Fruit fly (Drosophila melanogaster) whole organism, embryonic: Measurements from ENCODE around the gene CG11893.

Experiments
- Adf1 ChIP-seq: fragments of 200-800 bp; sonication (Bioruptor generic); IDR thresholded peaks from 2 replicates; pipeline ENCODE4 v1.3.6; 2022; ENCODE audit warnings: missing biosample characterization, missing genetic modification characterization
- Atf-2 ChIP-seq: fragments of 200-800 bp; sonication (Bioruptor generic); optimal IDR thresholded peaks from 2 replicates; lab custom pipeline; 2016; ENCODE audit warnings: missing biosample characterization, missing genetic modification characterization
- C15 ChIP-seq: fragments of 200-800 bp; sonication (Bioruptor generic); IDR thresholded peaks from 3 replicates; pipeline ENCODE4 v1.3.6; 2022; ENCODE audit warnings: missing biosample characterization, missing genetic modification characterization
- CG10565 ChIP-seq: fragments of 200-800 bp; sonication (Bioruptor generic); optimal IDR thresholded peaks from 3 replicates; lab custom pipeline; 2016; ENCODE audit warnings: missing biosample characterization, mild to moderate bottlenecking, missing genetic modification characterization
- CG10979 ChIP-seq: fragments of 200-800 bp; sonication (Bioruptor generic); optimal IDR thresholded peaks from 2 replicates; lab custom pipeline; 2018; ENCODE audit warnings: missing biosample characterization, mild to moderate bottlenecking, missing genetic modification characterization, moderate library complexity
- CG11504 ChIP-seq: fragments of 200-800 bp; sonication (Bioruptor generic); optimal IDR thresholded peaks from 3 replicates; lab custom pipeline; 2019; ENCODE audit warnings: missing biosample characterization, mild to moderate bottlenecking, missing genetic modification characterization, moderate library complexity
- CG11560 ChIP-seq: fragments of 200-800 bp; sonication (Bioruptor generic); IDR thresholded peaks from 3 replicates; pipeline ENCODE4 v1.3.6; 2022; ENCODE audit warnings: missing biosample characterization, missing genetic modification characterization
- CG15011 ChIP-seq: fragments of 200-800 bp; sonication (Bioruptor generic); optimal IDR thresholded peaks from 3 replicates; lab custom pipeline; 2018; ENCODE audit warnings: missing biosample characterization, mild to moderate bottlenecking, missing genetic modification characterization
- CG18619 ChIP-seq: fragments of 200-800 bp; sonication (Bioruptor generic); optimal IDR thresholded peaks from 3 replicates; lab custom pipeline; 2017; ENCODE audit warnings: missing biosample characterization, mild to moderate bottlenecking, missing genetic modification characterization
- CG2116 ChIP-seq: fragments of 200-800 bp; sonication (Bioruptor generic); optimal IDR thresholded peaks from 3 replicates; lab custom pipeline; 2018; ENCODE audit warnings: missing biosample characterization, mild to moderate bottlenecking, missing genetic modification characterization
- CG2129 ChIP-seq: fragments of 200-800 bp; sonication (Bioruptor generic); IDR thresholded peaks from 2 replicates; pipeline ENCODE4 v1.3.6; 2022; ENCODE audit warnings: missing biosample characterization, missing genetic modification characterization; ENCODE audit not compliant: partially characterized antibody
- CG2199 ChIP-seq: fragments of 200-800 bp; sonication (Bioruptor generic); IDR thresholded peaks from 3 replicates; pipeline ENCODE4 v1.3.6; 2022; ENCODE audit warnings: missing biosample characterization, missing genetic modification characterization
- CG31224 ChIP-seq: fragments of 200-800 bp; sonication (Bioruptor generic); IDR thresholded peaks from 2 replicates; pipeline ENCODE4 v1.3.6; 2022; ENCODE audit warnings: missing biosample characterization, missing genetic modification characterization
- CG4328 ChIP-seq: fragments of 200-800 bp; sonication (Bioruptor generic); optimal IDR thresholded peaks from 3 replicates; lab custom pipeline; 2017; ENCODE audit warnings: missing biosample characterization, missing genetic modification reagents, missing genetic modification characterization
- CG4730 ChIP-seq: fragments of 200-800 bp; sonication (Bioruptor generic); IDR thresholded peaks from 2 replicates; pipeline ENCODE4 v1.3.6; 2022; ENCODE audit warnings: missing biosample characterization, missing genetic modification characterization
- CG4854 ChIP-seq: fragments of 200-800 bp; sonication (Bioruptor generic); optimal IDR thresholded peaks from 2 replicates; lab custom pipeline; 2016; ENCODE audit warnings: missing biosample characterization, missing genetic modification characterization, inconsistent platforms
- CG6175 ChIP-seq: fragments of 200-800 bp; sonication (Bioruptor generic); IDR thresholded peaks from 3 replicates; pipeline ENCODE4 v1.3.6; 2022; ENCODE audit warnings: missing biosample characterization, missing genetic modification characterization
- CG6254 ChIP-seq: fragments of 200-800 bp; sonication (Bioruptor generic); optimal IDR thresholded peaks from 3 replicates; lab custom pipeline; 2017; ENCODE audit warnings: mild to moderate bottlenecking, missing biosample characterization, missing genetic modification reagents, missing genetic modification characterization
- CG7987 ChIP-seq: fragments of 200-800 bp; sonication (Bioruptor generic); optimal IDR thresholded peaks from 2 replicates; lab custom pipeline; 2018; ENCODE audit warnings: missing biosample characterization, mild to moderate bottlenecking, missing genetic modification characterization, moderate library complexity
- CG8089 ChIP-seq: fragments of 200-800 bp; sonication (Bioruptor generic); optimal IDR thresholded peaks from 3 replicates; lab custom pipeline; 2016; ENCODE audit warnings: missing biosample characterization, missing genetic modification characterization
- CrebB ChIP-seq: fragments of 200-800 bp; sonication (Bioruptor generic); optimal IDR thresholded peaks from 3 replicates; lab custom pipeline; 2018; ENCODE audit warnings: missing biosample characterization, mild to moderate bottlenecking, missing genetic modification characterization
- Dp ChIP-seq: fragments of 200-800 bp; sonication (Bioruptor generic); optimal IDR thresholded peaks from 2 replicates; lab custom pipeline; 2018; ENCODE audit warnings: missing biosample characterization, mild to moderate bottlenecking, missing genetic modification characterization, moderate library complexity
- Dref ChIP-seq: fragments of 200-800 bp; sonication (Bioruptor generic); IDR thresholded peaks from 2 replicates; pipeline ENCODE4 v1.3.6; 2022; ENCODE audit warnings: missing biosample characterization, missing genetic modification characterization
- E2f2 ChIP-seq: fragments of 200-800 bp; sonication (Bioruptor generic); IDR thresholded peaks from 2 replicates; pipeline ENCODE4 v1.3.6; 2022; ENCODE audit warnings: missing biosample characterization, missing genetic modification characterization
- Elba2 ChIP-seq: fragments of 200-800 bp; sonication (Bioruptor generic); optimal IDR thresholded peaks from 3 replicates; lab custom pipeline; 2016; ENCODE audit warnings: missing biosample characterization, missing genetic modification characterization
- HLH3B ChIP-seq: fragments of 200-800 bp; sonication (Bioruptor generic); IDR thresholded peaks from 2 replicates; pipeline ENCODE4 v1.3.6; 2022; ENCODE audit warnings: missing biosample characterization, missing genetic modification characterization
- Hr39 ChIP-seq: fragments of >200 bp; optimal IDR thresholded peaks from 2 replicates; lab custom pipeline; 2017
- Lpt ChIP-seq: fragments of >200 bp; optimal IDR thresholded peaks from 2 replicates; lab custom pipeline; 2018; ENCODE audit warnings: missing biosample characterization, missing genetic modification characterization
- Mrtf ChIP-seq: fragments of 200-800 bp; sonication (Bioruptor generic); IDR thresholded peaks from 3 replicates; pipeline ENCODE4 v1.3.6; 2022; ENCODE audit warnings: missing biosample characterization, missing genetic modification characterization
- PHDP ChIP-seq: fragments of 200-800 bp; sonication (Bioruptor generic); optimal IDR thresholded peaks from 3 replicates; lab custom pipeline; 2018; ENCODE audit warnings: missing biosample characterization, mild to moderate bottlenecking, missing genetic modification characterization, moderate library complexity
- Sox100B ChIP-seq: fragments of 200-800 bp; sonication (Bioruptor generic); optimal IDR thresholded peaks from 3 replicates; lab custom pipeline; 2018; ENCODE audit warnings: missing biosample characterization, mild to moderate bottlenecking, missing genetic modification characterization
- Sry-δ ChIP-seq: fragments of 200-800 bp; sonication (Bioruptor generic); optimal IDR thresholded peaks from 2 replicates; lab custom pipeline; 2016; ENCODE audit warnings: missing biosample characterization, missing genetic modification characterization
- Ssrp ChIP-seq: fragments of 200-800 bp; sonication (Bioruptor generic); optimal IDR thresholded peaks from 2 replicates; lab custom pipeline; 2018; ENCODE audit warnings: missing biosample characterization, mild to moderate bottlenecking, missing genetic modification characterization, moderate library complexity
- amos ChIP-seq: fragments of 200-800 bp; sonication (Bioruptor generic); IDR thresholded peaks from 2 replicates; pipeline ENCODE4 v1.3.6; 2022; ENCODE audit warnings: missing biosample characterization, missing genetic modification characterization; ENCODE audit not compliant: partially characterized antibody
- ase ChIP-seq: fragments of 200-800 bp; sonication (Bioruptor generic); IDR thresholded peaks from 3 replicates; pipeline ENCODE4 v1.3.6; 2022; ENCODE audit warnings: missing biosample characterization, missing genetic modification characterization
- bowl ChIP-seq: fragments of 200-800 bp; sonication (Bioruptor generic); IDR thresholded peaks from 2 replicates; pipeline ENCODE4 v1.3.6; 2022; ENCODE audit warnings: missing biosample characterization, missing genetic modification characterization
- br ChIP-seq: fragments of >200 bp; optimal IDR thresholded peaks from 2 replicates; lab custom pipeline; 2017
- chif ChIP-seq, 2 experiments: fragments of 200-800 bp; sonication (Bioruptor generic); optimal IDR thresholded peaks; 3 replicates each; lab custom pipeline; 2016; ENCODE audit warnings: missing biosample characterization in 2 of 2, missing genetic modification characterization in 2 of 2
- disco-r ChIP-seq: fragments of 200-800 bp; sonication (Bioruptor generic); optimal IDR thresholded peaks from 2 replicates; lab custom pipeline; 2016; ENCODE audit warnings: missing biosample characterization, missing genetic modification characterization
- dmrt11E ChIP-seq: fragments of 200-800 bp; sonication (Bioruptor generic); optimal IDR thresholded peaks from 3 replicates; lab custom pipeline; 2018; ENCODE audit warnings: missing biosample characterization, mild to moderate bottlenecking, missing genetic modification characterization, moderate library complexity
- fd102C ChIP-seq: fragments of 200-800 bp; sonication (Bioruptor generic); optimal IDR thresholded peaks from 2 replicates; lab custom pipeline; 2018; ENCODE audit warnings: missing biosample characterization, mild to moderate bottlenecking, missing genetic modification characterization, moderate library complexity
- fd64A ChIP-seq: fragments of 200-800 bp; sonication (Bioruptor generic); optimal IDR thresholded peaks from 3 replicates; lab custom pipeline; 2018; ENCODE audit warnings: missing biosample characterization, mild to moderate bottlenecking, missing genetic modification characterization
- fru ChIP-seq: fragments of >200 bp; optimal IDR thresholded peaks from 2 replicates; lab custom pipeline; 2017
- lbe ChIP-seq: fragments of 200-800 bp; sonication (Bioruptor generic); optimal IDR thresholded peaks from 2 replicates; lab custom pipeline; 2016; ENCODE audit warnings: missing biosample characterization, mild to moderate bottlenecking, missing genetic modification characterization
- maf-S ChIP-seq: fragments of 200-800 bp; sonication (Bioruptor generic); optimal IDR thresholded peaks from 2 replicates; lab custom pipeline; 2016; ENCODE audit warnings: missing biosample characterization, missing genetic modification characterization
- mirr ChIP-seq: fragments of 200-800 bp; sonication (Bioruptor generic); optimal IDR thresholded peaks from 3 replicates; lab custom pipeline; 2018; ENCODE audit warnings: missing biosample characterization, mild to moderate bottlenecking, missing genetic modification characterization
- pb ChIP-seq: fragments of 200-800 bp; sonication (Bioruptor generic); optimal IDR thresholded peaks from 3 replicates; lab custom pipeline; 2016; ENCODE audit warnings: missing biosample characterization, missing genetic modification characterization
- pros ChIP-seq: fragments of 200-800 bp; sonication (Bioruptor generic); optimal IDR thresholded peaks from 3 replicates; lab custom pipeline; 2019; ENCODE audit warnings: missing biosample characterization, mild to moderate bottlenecking, missing genetic modification characterization, moderate library complexity
- stc ChIP-seq: fragments of 200-800 bp; sonication (Bioruptor generic); IDR thresholded peaks from 2 replicates; pipeline ENCODE4 v1.3.6; 2022; ENCODE audit warnings: missing biosample characterization, missing genetic modification characterization
- toy ChIP-seq: fragments of 200-800 bp; sonication (Bioruptor generic); IDR thresholded peaks from 2 replicates; pipeline ENCODE4 v1.3.6; 2022; ENCODE audit warnings: missing biosample characterization, missing genetic modification characterization
- yki ChIP-seq: fragments of >200 bp; optimal IDR thresholded peaks from 3 replicates; lab custom pipeline; 2018
- zen ChIP-seq: fragments of 200-800 bp; sonication (Bioruptor generic); optimal IDR thresholded peaks from 3 replicates; lab custom pipeline; 2018; ENCODE audit warnings: missing biosample characterization, mild to moderate bottlenecking, missing genetic modification characterization, moderate library complexity
- zen2 ChIP-seq: fragments of 200-800 bp; sonication (Bioruptor generic); IDR thresholded peaks from 3 replicates; pipeline ENCODE4 v1.3.6; 2022; ENCODE audit warnings: missing biosample characterization, missing genetic modification characterization; ENCODE audit not compliant: partially characterized antibody

The CG11893 gene

DNA sequence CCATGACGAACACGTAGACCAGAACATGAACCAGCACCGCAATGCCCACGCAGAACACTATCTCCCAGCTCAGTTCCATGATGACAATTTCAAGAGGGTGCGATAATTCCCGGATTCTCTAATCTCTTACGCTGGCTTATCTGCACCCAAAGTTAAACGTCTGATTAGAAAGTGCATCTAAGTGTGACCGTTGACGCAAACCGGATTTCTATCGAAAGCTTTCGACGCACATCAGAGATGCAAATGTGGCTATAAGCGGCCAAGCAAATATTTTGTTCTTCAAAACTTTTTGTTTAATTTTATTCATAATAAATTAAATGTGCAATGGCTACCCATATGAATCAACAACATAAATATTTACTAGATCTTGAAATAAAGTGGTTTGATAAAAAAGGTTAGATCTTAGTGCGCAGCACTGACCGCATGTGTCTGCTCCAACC, 27.3 kb upstream of the CG11893 start, which contains the start of the genes Kdsr and CG11858 (continued):
- TF ChIP-seq zen (peak; percentile 51), CG4328 (GFP tag; lab: Kevin White, UChicago) (no peak), yki (lab: Kevin White, UChicago) (no peak), CG18619 (GFP tag; lab: Kevin White, UChicago) (peak; percentile 25), chif (GFP tag; optimal IDR thresholded peaks at IDR 0.05; lab: Kevin White, UChicago) (peak; percentile 49 to 56), CrebB (peak; percentile 44), CG6175 (no peak), Elba2 (no peak), Hr39 (no peak), E2f2 (GFP tag; lab: Robert Waterston, UW) (peak; percentile 56; the same call in 1 of the 2 replicates), Ssrp (tag; lab: Kevin White, UChicago) (peak; percentile 57), HLH3B (peak; percentile 21; the same call in 1 of the 2 replicates), pros (GFP tag; lab: Kevin White, UChicago) (no peak), CG11504 (tag; lab: Kevin White, UChicago) (no peak), Lpt (no peak), CG11560 (tag; lab: Robert Waterston, UW) (no peak), CG10979 (peak; percentile 53), Sox100B (GFP tag; lab: Kevin White, UChicago) (no peak), Sry-δ (GFP tag; lab: Kevin White, UChicago) (peak; percentile 58), CG31224 (GFP tag; lab: Robert Waterston, UW) (peak; percentile 42; the same call in 1 of the 2 replicates), CG4730 (peak; percentile 37; the same call in 1 of the 2 replicates), disco-r (peak; percentile 31), toy (GFP tag; lab: Robert Waterston, UW) (no peak), lbe (GFP tag; lab: Kevin White, UChicago) (no peak), stc (GFP tag; lab: Robert Waterston, UW) (0 out of 2 replicates have a peak, but pooled peaks have one; percentile 10), Dref (GFP tag; lab: Robert Waterston, UW) (peak; percentile 51), CG2116 (GFP tag; lab: Kevin White, UChicago) (peak; percentile 63), CG2129 (no peak), C15 (GFP tag; lab: Robert Waterston, UW) (no peak), PHDP (peak; percentile 75), fru (lab: Kevin White, UChicago) (no peak), mirr (GFP tag; lab: Kevin White, UChicago) (no peak), fd102C (GFP tag; lab: Kevin White, UChicago) (no peak), CG6254 (GFP tag; lab: Kevin White, UChicago) (no peak), Dp (GFP tag; lab: Kevin White, UChicago) (peak; percentile 11), pb (GFP tag; lab: Kevin White, UChicago) (peak; percentile 3), maf-S (GFP tag; lab: Kevin White, UChicago) (peak; percentile 40), zen2 (GFP tag; lab: Robert Waterston, UW) (no peak), CG7987 (GFP tag; lab: Kevin White, UChicago) (peak; percentile 48), br (no peak), Adf1 (GFP tag; lab: Robert Waterston, UW) (peak; percentile 54), CG8089 (GFP tag; lab: Kevin White, UChicago) (no peak), dmrt11E (tag; lab: Kevin White, UChicago) (peak; percentile 52), CG2199 (GFP tag; lab: Robert Waterston, UW) (no peak), bowl (GFP tag; lab: Robert Waterston, UW) (no peak), Mrtf (no peak), fd64A (GFP tag; lab: Kevin White, UChicago) (no peak), ase (GFP tag; lab: Robert Waterston, UW) (peak; percentile 45; the same call in 1 of the 3 replicates), CG10565 (GFP tag; lab: Kevin White, UChicago) (no peak), CG4854 (GFP tag; lab: Kevin White, UChicago) (peak; percentile 55), Atf-2 (GFP tag; lab: Kevin White, UChicago) (no peak), amos (GFP tag; lab: Robert Waterston, UW) (no peak), CG15011 (GFP tag; lab: Kevin White, UChicago) (no peak)
